Fruit fly (Drosophila melanogaster) whole organism, wandering third instar larva: ENCODE measurements around the gene SdicA.
"Not testable (repeated sequence)": the region's sequence is repeated elsewhere in the genome, so short reads cannot be mapped to it uniquely, and the experiment has no call there.

Experiments used
- Abd-B ChIP-seq: fragments of >200 bp; optimal IDR thresholded peaks from 2 replicates; lab custom pipeline; 2017; ENCODE audit warnings: missing biosample characterization, missing genetic modification characterization
- CG32264 ChIP-seq: fragments of 200-800 bp; sonication (Bioruptor generic); optimal IDR thresholded peaks from 2 replicates; lab custom pipeline; 2016; ENCODE audit warnings: missing biosample characterization, missing genetic modification characterization
- CG9705 ChIP-seq: fragments of 200-800 bp; sonication (Bioruptor generic); optimal IDR thresholded peaks from 2 replicates; lab custom pipeline; 2018; ENCODE audit warnings: missing biosample characterization, mild to moderate bottlenecking, missing genetic modification characterization
- CrebA ChIP-seq: fragments of 200-800 bp; sonication (Bioruptor generic); optimal IDR thresholded peaks from 2 replicates; lab custom pipeline; 2016; ENCODE audit warnings: missing biosample characterization, mild to moderate bottlenecking, missing genetic modification characterization, borderline replicate concordance
- Dfd ChIP-seq: fragments of >200 bp; optimal IDR thresholded peaks from 2 replicates; lab custom pipeline; 2017; ENCODE audit warnings: missing biosample characterization, missing genetic modification characterization
- GATAd ChIP-seq: sonication (Bioruptor generic); optimal IDR thresholded peaks from 2 replicates; lab custom pipeline; 2016; ENCODE audit warnings: missing biosample characterization, missing genetic modification characterization
- HLH106 ChIP-seq: fragments of 200-800 bp; optimal IDR thresholded peaks from 3 replicates; lab custom pipeline; 2019; ENCODE audit warnings: missing biosample characterization, mild to moderate bottlenecking, missing genetic modification characterization, moderate library complexity
- Hnf4 ChIP-seq: fragments of 200-800 bp; sonication (Bioruptor generic); optimal IDR thresholded peaks from 2 replicates; lab custom pipeline; 2016; ENCODE audit warnings: missing biosample characterization, mild to moderate bottlenecking, missing genetic modification characterization
- Hr83 ChIP-seq: fragments of 200-300 bp; sonication (Bioruptor generic); optimal IDR thresholded peaks from 2 replicates; lab custom pipeline; 2016; ENCODE audit warnings: missing biosample characterization, mild to moderate bottlenecking, missing genetic modification characterization, moderate library complexity; ENCODE audit not compliant: poor library complexity, severe bottlenecking
- Jra ChIP-seq: sonication (Bioruptor generic); optimal IDR thresholded peaks from 2 replicates; lab custom pipeline; 2016; ENCODE audit warnings: missing biosample characterization, missing genetic modification characterization
- Mio ChIP-seq: sonication (Bioruptor generic); optimal IDR thresholded peaks from 2 replicates; lab custom pipeline; 2016; ENCODE audit warnings: missing biosample characterization, missing genetic modification characterization
- Myc ChIP-seq: fragments of >200 bp; optimal IDR thresholded peaks from 2 replicates; lab custom pipeline; 2017
- OdsH ChIP-seq: fragments of 200-800 bp; sonication (Bioruptor generic); optimal IDR thresholded peaks from 2 replicates; lab custom pipeline; 2016; ENCODE audit warnings: missing biosample characterization, mild to moderate bottlenecking, missing genetic modification characterization
- Rel ChIP-seq, 2 experiments: fragments of 200-800 bp; sonication (Bioruptor generic) in 1 of 2; optimal IDR thresholded peaks; 2 replicates in 1 of 2; 3 replicates in 1 of 2; lab custom pipeline; 2016 to 2019; ENCODE audit warnings: mild to moderate bottlenecking in 2 of 2, missing biosample characterization in 2 of 2, missing genetic modification characterization in 2 of 2, moderate library complexity in 1 of 2
- Sp1 ChIP-seq: fragments of 200-800 bp; sonication (Bioruptor generic); optimal IDR thresholded peaks from 3 replicates; lab custom pipeline; 2019; ENCODE audit warnings: missing biosample characterization, mild to moderate bottlenecking, missing genetic modification characterization, moderate library complexity
- br ChIP-seq: fragments of 200-800 bp; sonication (Bioruptor generic); optimal IDR thresholded peaks from 2 replicates; lab custom pipeline; 2016; ENCODE audit warnings: missing biosample characterization, missing genetic modification characterization
- brk ChIP-seq: fragments of 200-800 bp; sonication (Bioruptor generic); optimal IDR thresholded peaks from 2 replicates; lab custom pipeline; 2016; ENCODE audit warnings: missing biosample characterization, mild to moderate bottlenecking, missing genetic modification characterization
- dl ChIP-seq, 2 experiments: fragments of 175-275, 200-275 bp in 1 of 2; fragments of 200-275 bp in 1 of 2; sonication (Bioruptor generic); optimal IDR thresholded peaks; lab custom pipeline; 2018; ENCODE audit warnings: mild to moderate bottlenecking in 2 of 2, missing biosample characterization in 2 of 2, missing genetic modification characterization in 2 of 2, moderate library complexity in 2 of 2; ENCODE audit not compliant: partially characterized antibody in 2 of 2, insufficient read depth in 1 of 2
- dmrt93B ChIP-seq: fragments of 200-800 bp; sonication (Bioruptor generic); optimal IDR thresholded peaks from 2 replicates; lab custom pipeline; 2018; ENCODE audit warnings: missing biosample characterization, mild to moderate bottlenecking, missing genetic modification characterization
- dsf ChIP-seq: sonication (Bioruptor generic); optimal IDR thresholded peaks from 2 replicates; lab custom pipeline; 2016; ENCODE audit warnings: missing biosample characterization, missing genetic modification characterization, borderline replicate concordance
- ey ChIP-seq: fragments of 200-800 bp; sonication (Bioruptor generic); optimal IDR thresholded peaks from 2 replicates; lab custom pipeline; 2016; ENCODE audit warnings: missing biosample characterization, missing genetic modification characterization
- foxo ChIP-seq, 2 experiments: fragments of 200-800 bp; sonication (Bioruptor generic); optimal IDR thresholded peaks; 2 replicates in 1 of 2; 3 replicates in 1 of 2; lab custom pipeline; 2016 to 2017; ENCODE audit warnings: missing biosample characterization in 2 of 2, missing genetic modification characterization in 2 of 2
- fru ChIP-seq: fragments of 200-800 bp; sonication (Bioruptor generic); optimal IDR thresholded peaks from 3 replicates; lab custom pipeline; 2016; ENCODE audit warnings: missing biosample characterization, mild to moderate bottlenecking, missing genetic modification characterization
- h ChIP-seq: fragments of 200-800 bp; sonication (Bioruptor generic); optimal IDR thresholded peaks from 3 replicates; lab custom pipeline; 2016; ENCODE audit warnings: missing biosample characterization, mild to moderate bottlenecking, missing genetic modification characterization
- jim ChIP-seq: fragments of 175-275, 200-325 bp; sonication (Bioruptor generic); optimal IDR thresholded peaks from 2 replicates; lab custom pipeline; 2016; ENCODE audit warnings: missing biosample characterization, mild to moderate bottlenecking, missing genetic modification characterization
- lola ChIP-seq: fragments of >200 bp; optimal IDR thresholded peaks from 2 replicates; lab custom pipeline; 2017; ENCODE audit warnings: missing biosample characterization, missing genetic modification characterization
- pan ChIP-seq: fragments of >200 bp; optimal IDR thresholded peaks from 2 replicates; lab custom pipeline; 2017
- rgr ChIP-seq: fragments of 200-800 bp; sonication (Bioruptor generic); optimal IDR thresholded peaks from 3 replicates; lab custom pipeline; 2016; ENCODE audit warnings: missing biosample characterization, mild to moderate bottlenecking, missing genetic modification characterization
- sage ChIP-seq: fragments of 200-800 bp; sonication (Bioruptor generic); optimal IDR thresholded peaks from 2 replicates; lab custom pipeline; 2016; ENCODE audit warnings: missing biosample characterization, mild to moderate bottlenecking, missing genetic modification characterization
- sv ChIP-seq: fragments of 200-800 bp; sonication (Bioruptor generic); optimal IDR thresholded peaks from 3 replicates; lab custom pipeline; 2016; ENCODE audit warnings: missing biosample characterization, missing genetic modification characterization
- tai ChIP-seq: sonication (Bioruptor generic); optimal IDR thresholded peaks from 2 replicates; lab custom pipeline; 2016; ENCODE audit warnings: missing biosample characterization, missing genetic modification characterization
- woc ChIP-seq: sonication (Bioruptor generic); optimal IDR thresholded peaks from 2 replicates; lab custom pipeline; 2016; ENCODE audit warnings: missing biosample characterization, mild to moderate bottlenecking, missing genetic modification characterization

SdicA gene

DNA sequence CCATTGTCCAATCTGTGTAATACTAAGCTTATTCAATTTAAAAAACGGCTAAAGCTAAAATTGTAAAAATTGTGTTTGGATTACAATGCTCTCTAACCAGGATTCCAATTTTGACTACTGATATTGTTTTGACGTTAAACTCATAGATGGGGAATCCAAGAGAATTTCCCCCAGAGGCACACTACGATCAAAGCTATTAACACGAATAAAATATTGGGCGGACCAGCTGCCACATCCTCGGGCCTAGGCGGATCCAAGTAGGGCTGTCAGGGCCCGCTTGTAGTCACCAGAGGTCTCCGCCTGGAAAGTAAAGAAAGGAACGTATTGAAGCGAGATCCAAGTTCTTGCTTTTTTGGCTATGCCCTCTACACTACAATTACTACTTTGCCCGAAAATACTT lies at the start of gene SdicA:
TSS of gene SdicA (minus strand) at position 101 of the 400 bp plus-strand sequence.
- not testable (repeated sequence) for TF ChIP-seq CrebA; h (GFP tag; lab: Kevin White, UChicago); Jra (GFP tag; lab: Kevin White, UChicago)

DNA sequence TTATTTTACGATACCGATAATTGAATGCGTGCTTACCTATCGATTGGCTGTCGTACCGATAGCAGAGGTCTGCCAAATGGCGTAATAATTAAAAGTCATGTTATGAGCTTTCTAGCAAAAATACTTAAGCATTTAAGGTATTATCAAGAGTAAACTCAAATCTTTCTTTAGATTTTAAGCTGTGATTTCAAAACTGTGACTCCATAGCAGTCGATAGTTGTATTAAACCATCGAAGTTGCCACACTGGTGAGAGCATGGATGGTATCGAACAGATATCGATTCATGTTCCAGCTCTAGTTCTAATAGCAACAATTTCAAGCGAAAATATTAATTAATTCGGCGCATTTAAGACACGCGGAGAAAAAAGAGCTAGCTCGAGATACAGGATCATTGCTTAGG lies 49.3 kb upstream of the SdicA start, which contains the start of the genes CG17068 and Rab10:
TSS of gene CG17068 (minus strand) at position 25 of the 400 bp plus-strand sequence.
TSS of gene Rab10 (plus strand) at position 270 of the 400 bp plus-strand sequence.
- TF ChIP-seq br (GFP tag; lab: Kevin White, UChicago) (no peak), Dfd (GFP tag; lab: Kevin White, UChicago) (no peak), h (GFP tag; lab: Kevin White, UChicago) (peak; percentile 19), woc (no peak), CG9705 (no peak), Sp1 (GFP tag; lab: Kevin White, UChicago) (no peak), lola (GFP tag; lab: Kevin White, UChicago) (no peak), CG32264 (no peak), Myc (peak; percentile 12), fru (GFP tag; lab: Kevin White, UChicago) (no peak), Jra (GFP tag; lab: Kevin White, UChicago) (no peak), OdsH (GFP tag; lab: Kevin White, UChicago) (no peak), Abd-B (GFP tag; lab: Kevin White, UChicago) (no peak), sage (GFP tag; lab: Kevin White, UChicago) (no peak), foxo (GFP tag; optimal IDR thresholded peaks at IDR 0.05; lab: Kevin White, UChicago) (peak in 1 of 2 experiments; percentile 7), Rel (GFP tag; optimal IDR thresholded peaks at IDR 0.05; lab: Kevin White, UChicago) (no peak), Rel (tag; optimal IDR thresholded peaks at IDR 0.05; lab: Kevin White, UChicago) (peak; percentile 14)

DNA sequence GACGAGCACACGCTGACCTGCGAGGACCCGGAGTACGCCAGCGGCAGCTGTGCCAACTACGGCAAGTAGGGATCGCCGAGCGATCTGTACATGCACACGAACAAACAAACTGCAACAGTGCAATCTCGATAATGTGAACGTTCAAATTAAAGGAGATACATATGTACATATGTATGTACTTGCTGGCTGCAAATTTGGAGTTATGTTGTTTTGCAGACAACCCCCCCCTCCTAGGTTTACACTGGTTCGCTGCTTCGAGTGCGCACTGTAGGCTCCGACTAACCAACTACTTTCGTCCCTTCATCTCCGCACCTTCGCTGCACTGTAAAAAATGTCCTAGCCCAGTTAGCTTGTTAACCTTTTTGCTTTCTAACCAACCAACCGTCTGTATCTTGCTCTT lies 46.0 kb upstream of the SdicA start:
- no peak for TF ChIP-seq jim (GFP tag; lab: Kevin White, UChicago)
- no peak for TF ChIP-seq CG9705
- TF ChIP-seq br (GFP tag; lab: Kevin White, UChicago), result no peak
- TF ChIP-seq Jra (GFP tag; lab: Kevin White, UChicago), result no peak
- TF ChIP-seq Dfd (GFP tag; lab: Kevin White, UChicago), result no peak
- TF ChIP-seq pan (lab: Kevin White, UChicago), result no peak
- peak; percentile 43 for TF ChIP-seq HLH106 (tag; lab: Kevin White, UChicago)
- no peak for TF ChIP-seq Hr83 (GFP tag; lab: Kevin White, UChicago)
- no peak for TF ChIP-seq dsf (GFP tag; lab: Kevin White, UChicago)
- peak; percentile 18 for TF ChIP-seq fru (GFP tag; lab: Kevin White, UChicago)
- TF ChIP-seq h (GFP tag; lab: Kevin White, UChicago), result peak; percentile 20
- TF ChIP-seq foxo (GFP tag; optimal IDR thresholded peaks at IDR 0.05; lab: Kevin White, UChicago), result peak in 1 of 2 experiments; percentile 28
- TF ChIP-seq sage (GFP tag; lab: Kevin White, UChicago), result no peak
- peak; percentile 10 for TF ChIP-seq rgr
- no peak for TF ChIP-seq Rel (GFP tag; optimal IDR thresholded peaks at IDR 0.05; lab: Kevin White, UChicago)
- no peak for TF ChIP-seq Rel (tag; optimal IDR thresholded peaks at IDR 0.05; lab: Kevin White, UChicago)
- peak; percentile 16 for TF ChIP-seq ey
- TF ChIP-seq tai, result no peak
- peak; percentile 2 for TF ChIP-seq OdsH (GFP tag; lab: Kevin White, UChicago)
- TF ChIP-seq, all 38 proteins: peak for 7

DNA sequence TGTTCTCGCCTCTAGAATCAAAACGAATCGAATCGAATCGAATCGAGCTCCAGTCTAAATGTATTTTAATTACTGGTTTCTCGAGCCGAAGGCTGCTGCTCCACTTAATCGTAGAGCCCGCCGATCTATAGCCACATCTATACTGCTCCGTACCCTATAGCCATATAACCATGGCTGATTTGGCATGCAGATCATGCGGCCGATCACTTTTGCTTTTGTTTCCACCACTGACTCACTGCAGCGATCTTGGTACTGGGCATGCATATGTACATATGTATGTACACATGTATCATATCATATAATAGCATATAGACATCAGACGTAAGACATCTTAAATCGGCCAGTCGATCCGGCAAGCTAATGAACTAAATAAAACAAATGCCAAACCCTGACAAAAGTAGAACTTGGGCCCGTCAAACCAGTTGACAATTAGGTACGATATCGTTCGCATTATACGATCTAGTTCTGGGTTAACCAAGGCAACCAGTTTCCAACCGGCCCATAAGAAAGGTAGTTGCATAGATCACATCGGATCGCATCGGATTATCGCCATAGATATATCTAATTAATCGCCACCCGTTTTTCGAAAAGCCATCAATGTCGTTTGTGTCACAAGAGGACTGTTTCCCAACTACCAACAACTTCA lies 43.6 kb upstream of the SdicA start:
- no peak for TF ChIP-seq Hnf4 (GFP tag; lab: Kevin White, UChicago)

DNA sequence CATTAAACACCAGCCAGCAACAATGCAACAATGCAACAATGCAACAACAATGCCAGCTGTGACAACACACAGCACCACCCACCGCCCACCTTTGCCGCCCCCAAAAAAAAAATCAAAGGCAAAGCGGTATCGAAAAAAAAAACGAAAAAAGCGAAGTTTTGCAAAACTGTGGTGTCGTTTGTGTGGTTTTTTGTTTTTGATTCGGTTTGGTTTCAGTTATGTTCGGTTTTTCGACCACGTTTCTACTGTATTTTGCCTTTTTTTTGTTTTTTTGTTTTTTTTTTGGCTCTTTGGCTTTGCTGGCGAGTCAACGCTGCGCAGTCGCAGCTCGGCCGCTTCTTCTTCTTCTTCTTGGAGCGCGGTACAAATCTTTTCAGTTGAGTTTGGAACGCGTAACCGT lies 42.5 kb upstream of the SdicA start, which contains the start of gene Peritrophin-A:
TSS of gene Peritrophin-A (plus strand) at position 370 of the 400 bp plus-strand sequence.
- TF ChIP-seq Sp1 (GFP tag; lab: Kevin White, UChicago), result peak; percentile 25
- TF ChIP-seq GATAd (GFP tag; lab: Kevin White, UChicago), result no peak
- peak; percentile 16 for TF ChIP-seq jim (GFP tag; lab: Kevin White, UChicago)

DNA sequence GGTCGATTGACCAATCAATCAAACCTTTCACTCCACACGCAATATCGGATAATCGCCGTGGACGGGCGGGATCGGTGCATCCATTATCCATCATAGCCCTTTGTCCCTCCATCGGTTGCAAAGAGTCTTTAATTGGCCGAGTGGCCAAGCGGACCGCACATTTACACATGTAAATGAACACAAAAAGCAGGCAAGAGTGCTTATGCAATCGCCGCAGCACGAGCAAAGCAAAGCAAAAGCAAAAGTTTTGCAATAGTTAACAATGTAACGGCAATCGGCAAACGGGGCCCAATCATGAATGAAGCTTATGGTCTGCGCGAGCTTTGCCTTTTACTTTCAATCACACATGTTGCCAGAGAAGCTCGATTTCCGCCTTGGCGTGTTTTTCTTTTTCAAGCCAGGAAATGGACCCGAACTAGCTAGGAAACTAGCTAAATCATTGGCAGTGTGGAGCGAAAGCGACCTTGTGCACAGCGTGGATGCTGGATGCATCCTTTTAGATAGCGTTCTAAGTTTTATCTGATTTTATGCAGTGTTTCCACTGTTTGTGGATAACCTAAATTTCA lies 41.6 kb upstream of the SdicA start:
- TF ChIP-seq foxo (GFP tag; optimal IDR thresholded peaks at IDR 0.05; lab: Kevin White, UChicago) (no peak), Myc (no peak), dmrt93B (GFP tag; lab: Kevin White, UChicago) (no peak), dl (GFP tag; optimal IDR thresholded peaks at IDR 0.05; lab: Kevin White, UChicago; ENCODE audit: insufficient read depth in 1 of 2, partially characterized antibody in 2 of 2) (no peak), pan (lab: Kevin White, UChicago) (no peak), Mio (no peak), sv (GFP tag; lab: Kevin White, UChicago) (no peak), OdsH (GFP tag; lab: Kevin White, UChicago) (no peak), Dfd (GFP tag; lab: Kevin White, UChicago) (no peak), brk (GFP tag; lab: Kevin White, UChicago) (no peak), dsf (GFP tag; lab: Kevin White, UChicago) (no peak), HLH106 (tag; lab: Kevin White, UChicago) (no peak), Sp1 (GFP tag; lab: Kevin White, UChicago) (no peak), jim (GFP tag; lab: Kevin White, UChicago) (no peak), Hnf4 (GFP tag; lab: Kevin White, UChicago) (no peak)
